Worm (Caenorhabditis elegans) whole organism, L2 larva: ENCODE data around the gene F13A7.14.

ENCODE experiments used
- F13H6.1 ChIP-seq: sonication (generic microtip); optimal IDR thresholded peaks from 2 replicates; lab custom pipeline; 2016; ENCODE audit warnings: missing genetic modification characterization, missing compliant biosample characterization
- ceh-82 ChIP-seq: fragments of 150-350 bp; optimal IDR thresholded peaks from 2 replicates; lab custom pipeline; 2014; ENCODE audit warnings: missing biosample characterization, missing genetic modification characterization
- egl-27 ChIP-seq: sonication (generic microtip); optimal IDR thresholded peaks from 3 replicates; lab custom pipeline; 2017; ENCODE audit warnings: missing biosample characterization, missing genetic modification reagents, missing genetic modification characterization
- elt-1 ChIP-seq: fragments of 150-350 bp; optimal IDR thresholded peaks from 2 replicates; lab custom pipeline; 2014; ENCODE audit warnings: missing biosample characterization, missing genetic modification characterization
- mdl-1 ChIP-seq, 2 experiments: fragments of 150-350 bp in 1 of 2; sonication (generic microtip) in 1 of 2; optimal IDR thresholded peaks; 2 replicates each; lab custom pipeline; 2017; ENCODE audit warnings: missing biosample characterization in 2 of 2, missing genetic modification characterization in 2 of 2
- nhr-129 ChIP-seq: fragments of 150-350 bp; optimal IDR thresholded peaks from 2 replicates; lab custom pipeline; 2014; ENCODE audit warnings: missing biosample characterization, missing genetic modification characterization
- nhr-21 ChIP-seq: fragments of 150-350 bp; optimal IDR thresholded peaks from 2 replicates; lab custom pipeline; 2014; ENCODE audit warnings: missing biosample characterization, missing genetic modification characterization
- sma-3 ChIP-seq: sonication (generic microtip); optimal IDR thresholded peaks from 2 replicates; lab custom pipeline; 2016; ENCODE audit warnings: missing genetic modification reagents, missing genetic modification characterization, missing compliant biosample characterization
- snpc-4 ChIP-seq: fragments of 150-350 bp; optimal IDR thresholded peaks from 2 replicates; lab custom pipeline; 2014; ENCODE audit warnings: missing biosample characterization, missing genetic modification characterization
- unc-39 ChIP-seq: fragments of 150-350 bp; optimal IDR thresholded peaks from 2 replicates; lab custom pipeline; 2014; ENCODE audit warnings: missing biosample characterization, missing genetic modification characterization
- unc-62 ChIP-seq: fragments of 150-350 bp; optimal IDR thresholded peaks from 2 replicates; lab custom pipeline; 2014; ENCODE audit warnings: missing biosample characterization, missing genetic modification reagents, missing genetic modification characterization

DNA sequence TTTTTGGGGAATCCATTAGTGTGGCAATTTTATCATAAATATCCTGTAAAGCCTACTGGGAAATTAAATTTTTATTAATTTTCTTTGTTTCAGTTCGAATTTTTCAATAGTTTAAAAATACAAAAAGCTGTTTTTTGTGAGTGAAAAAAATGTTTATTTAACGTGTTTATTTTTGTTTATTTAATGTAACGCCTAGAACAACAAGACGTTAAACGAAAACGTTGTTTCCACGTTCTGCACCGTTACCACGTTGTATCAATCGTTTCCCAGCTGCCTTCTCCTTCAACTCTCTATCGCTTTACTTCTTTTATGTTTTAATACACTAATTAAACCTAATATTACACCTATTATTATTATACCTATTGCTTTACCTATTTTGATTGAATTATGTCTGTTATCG is 46.0 kb downstream of the F13A7.14 start, which contains the start of gene T08G3.13:
- TF ChIP-seq unc-39 (tag; lab: Kevin White, UChicago) (no peak), mdl-1 (tag; optimal IDR thresholded peaks at IDR 0.05; lab: Kevin White, UChicago) (no peak), egl-27 (no peak), F13H6.1 (no peak), sma-3 (no peak), unc-62 (GFP tag; lab: Kevin White, UChicago) (no peak), elt-1 (tag; lab: Kevin White, UChicago) (no peak), ceh-82 (no peak), snpc-4 (tag; lab: Kevin White, UChicago) (no peak), nhr-21 (no peak), nhr-129 (no peak)
